Worm (Caenorhabditis elegans): ENCODE results near the gene zgpa-1.

- TF ChIP-seq zag-1 (tag; optimal IDR thresholded peaks at IDR 0.05), result no peak
- TF ChIP-seq tbx-2 (tag; optimal IDR thresholded peaks at IDR 0.05), result no peak
Observed at ce11 chrIV:7790801-7791588, 21.6 kb downstream of the zgpa-1 start, which contains the start of gene rsp-6.

Measured in whole organism, L3 larva.